ENCODE assay signal across 3 worm cellular contexts in the genomic region with DNA sequence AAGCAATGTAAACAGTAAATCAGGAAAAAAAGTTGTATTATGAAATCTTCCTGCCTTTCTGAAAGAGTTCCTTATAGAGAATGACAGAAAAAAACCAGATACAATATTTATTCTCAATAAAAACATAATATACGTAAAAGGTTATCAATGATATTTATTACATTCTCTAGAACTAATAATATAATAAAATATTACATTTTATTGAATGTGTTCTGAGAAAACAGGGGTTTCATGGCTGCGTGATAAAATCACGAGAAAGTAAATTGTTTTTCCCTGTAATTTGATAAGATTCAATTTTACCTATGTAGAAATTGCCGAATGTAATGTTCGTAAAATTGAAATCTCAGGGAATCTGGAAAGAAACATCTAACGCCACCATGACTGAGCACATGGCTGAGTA.
A peak's percentile ranks its signal among the peaks of the same experiment; 100 is the strongest.
TF ChIP-seq lines count a peak whose summit lies in the region.

No protein-coding gene starts in this region.

TF ChIP-seq in whole organism, L1 larva, 84 proteins besides CTCF, POLR2A, EP300 and RAD21:
- no peak for TF ChIP-seq unc-98 (GFP tag; IDR thresholded peaks at IDR 0.05; lab: Robert Waterston, UW)
- TF ChIP-seq nhr-47 (tag; optimal IDR thresholded peaks at IDR 0.05; lab: Kevin White, UChicago) = no peak
- TF ChIP-seq nhr-76 (tag; optimal IDR thresholded peaks at IDR 0.05; lab: Kevin White, UChicago) = no peak
- TF ChIP-seq lin-39 (tag; optimal IDR thresholded peaks at IDR 0.05; lab: Kevin White, UChicago) = no peak
- TF ChIP-seq ztf-4 (tag; optimal IDR thresholded peaks at IDR 0.05; lab: Kevin White, UChicago) = peak; percentile 13
- no peak for TF ChIP-seq ceh-8 (GFP tag; optimal IDR thresholded peaks at IDR 0.05; lab: Kevin White, UChicago)
- TF ChIP-seq ceh-82 (tag; optimal IDR thresholded peaks at IDR 0.05; lab: Kevin White, UChicago) = no peak
- no peak for TF ChIP-seq fkh-10 (GFP tag; optimal IDR thresholded peaks at IDR 0.05; lab: Kevin White, UChicago)
- TF ChIP-seq aly-2 (tag; optimal IDR thresholded peaks at IDR 0.05; lab: Kevin White, UChicago) = no peak
- TF ChIP-seq fkh-8 (tag; optimal IDR thresholded peaks at IDR 0.05; lab: Kevin White, UChicago) = peak; percentile 63
- no peak for TF ChIP-seq jun-1 (tag; optimal IDR thresholded peaks at IDR 0.05; lab: Kevin White, UChicago)
- TF ChIP-seq nhr-71 (tag; optimal IDR thresholded peaks at IDR 0.05; lab: Kevin White, UChicago) = peak; percentile 0
- no peak for TF ChIP-seq hpl-2 (GFP tag; optimal IDR thresholded peaks at IDR 0.05; lab: Kevin White, UChicago)
- no peak for TF ChIP-seq pag-3 (tag; optimal IDR thresholded peaks at IDR 0.05; lab: Kevin White, UChicago; ENCODE audit: borderline replicate concordance, insufficient read depth)
- TF ChIP-seq skn-1 (tag; optimal IDR thresholded peaks at IDR 0.05; lab: Kevin White, UChicago) = no peak
- TF ChIP-seq nhr-237 (tag; optimal IDR thresholded peaks at IDR 0.05; lab: Kevin White, UChicago) = no peak
- no peak for TF ChIP-seq lin-15B (tag; optimal IDR thresholded peaks at IDR 0.05; lab: Kevin White, UChicago)
- TF ChIP-seq dsc-1 (tag; optimal IDR thresholded peaks at IDR 0.05; lab: Kevin White, UChicago) = peak; percentile 49
- no peak for TF ChIP-seq fos-1 (tag; optimal IDR thresholded peaks at IDR 0.05; lab: Kevin White, UChicago)

TF ChIP-seq in whole organism, L2 larva, 48 proteins besides CTCF, POLR2A, EP300 and RAD21:
- TF ChIP-seq dmd-4 (tag; optimal IDR thresholded peaks at IDR 0.05; lab: Kevin White, UChicago) (peak; percentile 54), R02D3.7 (tag; optimal IDR thresholded peaks at IDR 0.05; lab: Kevin White, UChicago) (no peak), nhr-21 (tag; optimal IDR thresholded peaks at IDR 0.05; lab: Kevin White, UChicago) (peak; percentile 16)

TF ChIP-seq in whole organism, L4 larva, 104 proteins besides CTCF, POLR2A, EP300 and RAD21:
- no peak for TF ChIP-seq R02D3.7 (tag; optimal IDR thresholded peaks at IDR 0.05; lab: Kevin White, UChicago)
- TF ChIP-seq nhr-6 (tag; optimal IDR thresholded peaks at IDR 0.05; lab: Kevin White, UChicago) = no peak
- peak; percentile 82 for TF ChIP-seq aha-1 (tag; lab: Kevin White, UChicago)
- no peak for TF ChIP-seq lin-15B (tag; optimal IDR thresholded peaks at IDR 0.05; lab: Kevin White, UChicago)
- no peak for TF ChIP-seq ZK546.5 (tag; optimal IDR thresholded peaks at IDR 0.05; lab: Kevin White, UChicago)
- no peak for TF ChIP-seq D1046.2 (GFP tag; IDR thresholded peaks at IDR 0.05; lab: Robert Waterston, UW)
